Worm (Caenorhabditis elegans) whole organism, late embryonic: ENCODE data around the gene gid-2.

Source experiments
- elt-2 ChIP-seq: sonication (generic microtip); optimal IDR thresholded peaks from 2 replicates; lab custom pipeline; 2016; ENCODE audit warnings: missing genetic modification reagents, missing genetic modification characterization, missing compliant biosample characterization
- eyg-1 ChIP-seq: sonication (generic microtip); optimal IDR thresholded peaks from 2 replicates; lab custom pipeline; 2016; ENCODE audit warnings: missing genotype, missing genetic modification characterization, missing compliant biosample characterization
- hlh-30 ChIP-seq: sonication (generic microtip); optimal IDR thresholded peaks from 2 replicates; lab custom pipeline; 2017; ENCODE audit warnings: antibody characterized with exemption, missing genetic modification characterization, missing compliant biosample characterization; ENCODE audit not compliant: insufficient read depth

ce11 chrX:2422123-2422522 is 16.6 kb downstream of the gid-2 start:
- TF ChIP-seq hlh-30 (tag; lab: Kevin White, UChicago) (no peak), eyg-1 (tag; lab: Kevin White, UChicago) (no peak), elt-2 (no peak)
